Worm (Caenorhabditis elegans) whole organism, young adult: ENCODE data around the gene srbc-83.

Experiments
- B0035.1 ChIP-seq: sonication (generic microtip); optimal IDR thresholded peaks from 2 replicates; lab custom pipeline; 2016; ENCODE audit warnings: missing genetic modification characterization, mild to moderate bottlenecking, missing compliant biosample characterization, missing genotype, missing genetic modification reagents
- B0336.3 ChIP-seq: fragments of 200-800 bp; sonication (Bioruptor generic); IDR thresholded peaks from 2 replicates; pipeline ENCODE4 v1.3.6; 2022; ENCODE audit warnings: missing genetic modification characterization, missing compliant biosample characterization
- D2030.7 ChIP-seq: fragments of 200-800 bp; sonication (Bioruptor generic); IDR thresholded peaks from 2 replicates; pipeline ENCODE4 v1.3.6; 2022; ENCODE audit warnings: missing genetic modification reagents, missing genetic modification characterization, missing compliant biosample characterization
- F10E7.11 ChIP-seq: sonication (generic microtip); optimal IDR thresholded peaks from 2 replicates; lab custom pipeline; 2017; ENCODE audit warnings: mild to moderate bottlenecking, missing genetic modification characterization, moderate library complexity, missing compliant biosample characterization
- F37B4.10 ChIP-seq: fragments of 200-800 bp; sonication (Bioruptor generic); IDR thresholded peaks from 2 replicates; pipeline ENCODE4 v1.3.6; 2022; ENCODE audit warnings: missing genetic modification characterization, missing compliant biosample characterization
- F57C9.4 ChIP-seq: sonication (generic microtip); optimal IDR thresholded peaks from 2 replicates; lab custom pipeline; 2017; ENCODE audit warnings: mild to moderate bottlenecking, missing genetic modification characterization, missing compliant biosample characterization
- K11D2.4 ChIP-seq: fragments of 200-800 bp; sonication (Bioruptor generic); IDR thresholded peaks from 2 replicates; pipeline ENCODE4 v1.3.6; 2022; ENCODE audit warnings: missing genetic modification reagents, missing genetic modification characterization, missing compliant biosample characterization
- Y53F4B.3 ChIP-seq: fragments of 200-800 bp; sonication (Bioruptor generic); IDR thresholded peaks from 2 replicates; pipeline ENCODE4 v1.3.6; 2022; ENCODE audit warnings: missing genetic modification reagents, missing genetic modification characterization, missing compliant biosample characterization
- Y95B8A.8 ChIP-seq: fragments of 200-800 bp; sonication (Bioruptor generic); IDR thresholded peaks from 2 replicates; pipeline ENCODE4 v1.3.6; 2022; ENCODE audit warnings: missing genetic modification reagents, missing genetic modification characterization, missing compliant biosample characterization
- ama-1 ChIP-seq, 3 experiments: fragments of 150-350 bp in 1 of 3; sonication (generic microtip) in 2 of 3; optimal IDR thresholded peaks; 2 replicates each; lab custom pipeline; 2014 to 2018; ENCODE audit warnings: missing biosample characterization in 2 of 3, missing genetic modification characterization in 2 of 3, missing genetic modification reagents in 2 of 3
- atf-7 ChIP-seq: sonication (generic microtip); optimal IDR thresholded peaks from 2 replicates; lab custom pipeline; 2017; ENCODE audit warnings: mild to moderate bottlenecking, missing genetic modification characterization, missing compliant biosample characterization
- athp-1 ChIP-seq: sonication (generic microtip); optimal IDR thresholded peaks from 2 replicates; lab custom pipeline; 2017; ENCODE audit warnings: mild to moderate bottlenecking, missing genetic modification characterization, missing compliant biosample characterization
- attf-3 ChIP-seq: fragments of 200-800 bp; sonication (Bioruptor generic); conservative IDR thresholded peaks from 2 replicates; pipeline ENCODE4 v1.3.6; 2022; ENCODE audit warnings: missing genetic modification reagents, missing genetic modification characterization, missing compliant biosample characterization
- cebp-2 ChIP-seq: fragments of 200-800 bp; sonication (Bioruptor generic); IDR thresholded peaks from 2 replicates; pipeline ENCODE4 v1.3.6; 2022; ENCODE audit warnings: missing genetic modification characterization, missing compliant biosample characterization
- ceh-79 ChIP-seq: sonication (generic microtip); optimal IDR thresholded peaks from 2 replicates; lab custom pipeline; 2017; ENCODE audit warnings: mild to moderate bottlenecking, missing genetic modification characterization, missing compliant biosample characterization
- ceh-91 ChIP-seq: fragments of 200-800 bp; sonication (Bioruptor generic); IDR thresholded peaks from 2 replicates; pipeline ENCODE4 v1.3.6; 2022; ENCODE audit warnings: missing genetic modification reagents, missing genetic modification characterization, missing compliant biosample characterization
- chd-7 ChIP-seq: sonication (generic microtip); optimal IDR thresholded peaks from 2 replicates; lab custom pipeline; 2016; ENCODE audit warnings: mild to moderate bottlenecking, missing genetic modification characterization, moderate library complexity, missing compliant biosample characterization
- die-1 ChIP-seq: sonication (generic microtip); optimal IDR thresholded peaks from 2 replicates; lab custom pipeline; 2016; ENCODE audit warnings: missing genotype, mild to moderate bottlenecking, missing genetic modification characterization, missing compliant biosample characterization
- dpl-1 ChIP-seq: fragments of 150-350 bp; optimal IDR thresholded peaks from 2 replicates; lab custom pipeline; 2014; ENCODE audit warnings: missing biosample characterization, missing genetic modification reagents, missing genetic modification characterization
- egrh-3 ChIP-seq: fragments of 200-800 bp; sonication (Bioruptor generic); IDR thresholded peaks from 2 replicates; pipeline ENCODE4 v1.3.6; 2022; ENCODE audit warnings: missing genetic modification reagents, missing genetic modification characterization, missing compliant biosample characterization
- fkh-3 ChIP-seq: sonication (generic microtip); optimal IDR thresholded peaks from 2 replicates; lab custom pipeline; 2016; ENCODE audit warnings: mild to moderate bottlenecking, missing genetic modification characterization, missing compliant biosample characterization
- hrde-1 ChIP-seq: sonication (generic microtip); optimal IDR thresholded peaks from 2 replicates; lab custom pipeline; 2016; ENCODE audit warnings: missing genetic modification characterization, mild to moderate bottlenecking, missing compliant biosample characterization, moderate library complexity, missing genotype, missing genetic modification reagents, borderline replicate concordance
- lag-1 ChIP-seq: fragments of 200-800 bp; sonication (Bioruptor generic); IDR thresholded peaks from 2 replicates; pipeline ENCODE4 v1.3.6; 2022; ENCODE audit warnings: missing genetic modification reagents, missing genetic modification characterization, missing compliant biosample characterization
- lin-26 ChIP-seq: fragments of 200-800 bp; sonication (Bioruptor generic); IDR thresholded peaks from 2 replicates; pipeline ENCODE4 v1.3.6; 2022; ENCODE audit warnings: missing genetic modification reagents, missing genetic modification characterization, missing compliant biosample characterization
- lsy-27 ChIP-seq: sonication (generic microtip); optimal IDR thresholded peaks from 2 replicates; lab custom pipeline; 2017; ENCODE audit warnings: missing genetic modification characterization, mild to moderate bottlenecking, missing compliant biosample characterization, antibody characterized with exemption, missing genotype, borderline replicate concordance; ENCODE audit not compliant: insufficient read depth
- madf-8 ChIP-seq: fragments of 200-800 bp; sonication (Bioruptor generic); conservative IDR thresholded peaks from 2 replicates; pipeline ENCODE4 v1.3.6; 2022; ENCODE audit warnings: missing genetic modification reagents, missing genetic modification characterization, missing compliant biosample characterization
- nhr-27 ChIP-seq: fragments of 200-800 bp; sonication (Bioruptor generic); optimal IDR thresholded peaks from 2 replicates; lab custom pipeline; 2018; ENCODE audit warnings: mild to moderate bottlenecking, missing genetic modification characterization, moderate library complexity, missing compliant biosample characterization
- nhr-80 ChIP-seq: sonication (generic microtip); optimal IDR thresholded peaks from 2 replicates; lab custom pipeline; 2016; ENCODE audit warnings: missing genetic modification characterization, missing compliant biosample characterization
- pha-4 ChIP-seq: fragments of 150-350 bp; sonication (generic microtip); optimal IDR thresholded peaks from 2 replicates; lab custom pipeline; 2014; ENCODE audit warnings: missing biosample characterization, missing genetic modification reagents, missing genetic modification characterization
- repo-1 ChIP-seq: sonication (generic microtip); optimal IDR thresholded peaks from 2 replicates; lab custom pipeline; 2017; ENCODE audit warnings: mild to moderate bottlenecking, missing genetic modification characterization, missing compliant biosample characterization
- sdz-38 ChIP-seq: sonication (generic microtip); optimal IDR thresholded peaks from 2 replicates; lab custom pipeline; 2016; ENCODE audit warnings: missing genotype, missing genetic modification characterization, missing compliant biosample characterization
- snpc-4 ChIP-seq, 5 experiments: fragments of 150-350 bp in 1 of 5; sonication (generic microtip) in 4 of 5; optimal IDR thresholded peaks; 2 replicates each; lab custom pipeline; 2014 to 2018; ENCODE audit warnings: missing genetic modification characterization in 5 of 5, missing biosample characterization in 3 of 5, antibody characterized with exemption in 2 of 5, mild to moderate bottlenecking in 2 of 5, missing compliant biosample characterization in 2 of 5, missing genotype in 2 of 5, moderate library complexity in 2 of 5, missing genetic modification reagents in 1 of 5
- sptf-2 ChIP-seq: fragments of 200-800 bp; sonication (Bioruptor generic); optimal IDR thresholded peaks from 2 replicates; lab custom pipeline; 2018; ENCODE audit warnings: mild to moderate bottlenecking, missing genetic modification characterization, missing compliant biosample characterization
- tlf-1 ChIP-seq: fragments of 200-800 bp; sonication (Bioruptor generic); optimal IDR thresholded peaks from 2 replicates; lab custom pipeline; 2018; ENCODE audit warnings: mild to moderate bottlenecking, missing genetic modification characterization, missing compliant biosample characterization
- unc-130 ChIP-seq: sonication (generic microtip); optimal IDR thresholded peaks from 2 replicates; lab custom pipeline; 2016; ENCODE audit warnings: missing genetic modification reagents, missing genetic modification characterization, missing compliant biosample characterization
- unc-62 ChIP-seq: fragments of 150-350 bp; optimal IDR thresholded peaks from 2 replicates; lab custom pipeline; 2014; ENCODE audit warnings: missing biosample characterization, missing genetic modification reagents, missing genetic modification characterization
- zim-3 ChIP-seq: sonication (generic microtip); optimal IDR thresholded peaks from 2 replicates; lab custom pipeline; 2017; ENCODE audit warnings: mild to moderate bottlenecking, missing genetic modification characterization, moderate library complexity, missing compliant biosample characterization
- ztf-18 ChIP-seq: sonication (generic microtip); optimal IDR thresholded peaks from 2 replicates; lab custom pipeline; 2016; ENCODE audit warnings: missing genotype, mild to moderate bottlenecking, missing genetic modification characterization, missing compliant biosample characterization
- ztf-22 ChIP-seq: fragments of 200-800 bp; sonication (Bioruptor generic); optimal IDR thresholded peaks from 2 replicates; lab custom pipeline; 2018; ENCODE audit warnings: mild to moderate bottlenecking, missing genetic modification characterization, moderate library complexity, missing compliant biosample characterization
- ztf-26 ChIP-seq: sonication (generic microtip); optimal IDR thresholded peaks from 2 replicates; lab custom pipeline; 2017; ENCODE audit warnings: missing genetic modification characterization, missing compliant biosample characterization
- ztf-3 ChIP-seq: fragments of 200-800 bp; sonication (Bioruptor generic); optimal IDR thresholded peaks from 2 replicates; lab custom pipeline; 2018; ENCODE audit warnings: mild to moderate bottlenecking, missing genetic modification characterization, missing compliant biosample characterization

The srbc-83 gene

ce11 chrV:16258142-16258541 is 39.0 kb upstream of the srbc-83 start, which contains the start of gene nhr-218:
TSS of gene nhr-218 (plus strand) at chrV:16258442.
- TF ChIP-seq Y95B8A.8 (GFP tag; lab: Robert Waterston, UW) (no peak), lsy-27 (no peak), atf-7 (tag; lab: Kevin White, UChicago) (no peak), ztf-22 (GFP tag; lab: Kevin White, UChicago) (no peak), F37B4.10 (no peak), cebp-2 (GFP tag; lab: Robert Waterston, UW) (no peak), K11D2.4 (GFP tag; lab: Robert Waterston, UW) (no peak), B0336.3 (GFP tag; lab: Robert Waterston, UW) (no peak), nhr-27 (tag; lab: Kevin White, UChicago) (no peak), chd-7 (tag; lab: Kevin White, UChicago) (no peak), ama-1 (optimal IDR thresholded peaks at IDR 0.05; lab: Kevin White, UChicago) (no peak), ama-1 (GFP tag; optimal IDR thresholded peaks at IDR 0.05; lab: Kevin White, UChicago) (no peak), ztf-3 (GFP tag; lab: Kevin White, UChicago) (no peak), sdz-38 (tag; lab: Kevin White, UChicago) (no peak)
- TF ChIP-seq, all 124 proteins: peak for 0

DNA sequence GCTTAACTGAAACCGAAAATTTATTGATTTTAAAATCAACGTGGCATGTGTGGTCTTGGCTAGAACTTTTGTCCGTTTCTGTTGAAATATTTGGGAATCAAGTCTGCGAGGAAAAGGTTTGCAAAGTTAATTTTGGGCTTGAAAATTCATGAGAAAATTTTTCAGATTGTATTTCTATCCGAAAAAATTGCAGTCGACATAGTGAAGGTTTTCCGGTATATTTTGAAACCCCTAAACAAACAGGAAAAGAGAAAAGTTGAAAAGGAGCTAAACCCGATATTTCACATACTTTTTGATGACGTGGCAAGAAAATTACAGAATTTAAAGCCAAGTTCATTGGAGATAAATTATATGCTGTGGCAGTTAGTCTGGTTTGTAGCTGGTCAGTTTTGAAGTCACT is 37.5 kb upstream of the srbc-83 start, which contains the start of gene nhr-127:
TSS of gene nhr-127 (plus strand) at position 301 of the 400 bp plus-strand sequence.
- TF ChIP-seq egrh-3 (GFP tag; lab: Robert Waterston, UW) (no peak), ztf-18 (tag; lab: Kevin White, UChicago) (no peak), F37B4.10 (no peak), cebp-2 (GFP tag; lab: Robert Waterston, UW) (no peak), hrde-1 (no peak), nhr-80 (tag; lab: Kevin White, UChicago) (no peak)

DNA sequence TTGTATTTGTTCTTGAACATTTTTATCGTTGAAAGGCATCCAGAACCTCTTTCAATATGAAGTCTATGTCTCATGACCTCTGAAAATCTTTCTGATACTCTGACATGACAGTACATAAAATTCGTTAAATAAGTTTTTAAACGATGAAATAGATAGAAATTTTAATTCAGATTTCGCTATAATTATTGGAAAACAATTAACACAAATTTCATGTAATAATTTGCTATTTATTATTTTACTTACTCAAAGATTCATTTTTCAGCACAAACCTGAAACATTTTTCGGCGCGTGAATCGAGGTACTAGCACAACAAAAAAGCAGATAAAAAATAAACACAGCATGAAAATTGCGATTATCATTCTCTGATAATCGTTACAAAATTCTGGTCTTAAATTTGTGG is 30.7 kb upstream of the srbc-83 start, which contains the start of gene T13F3.4:
TSS of gene T13F3.4 (minus strand) at position 101 of the 400 bp plus-strand sequence.
- TF ChIP-seq die-1 (tag; lab: Kevin White, UChicago) (no peak), F57C9.4 (tag; lab: Kevin White, UChicago) (no peak), dpl-1 (GFP tag; lab: Kevin White, UChicago) (no peak), hrde-1 (no peak), B0035.1 (tag; lab: Kevin White, UChicago) (no peak), snpc-4 (GFP tag; optimal IDR thresholded peaks at IDR 0.05; lab: Kevin White, UChicago) (no peak), snpc-4 (tag; optimal IDR thresholded peaks at IDR 0.05; lab: Kevin White, UChicago) (no peak), lin-26 (GFP tag; lab: Robert Waterston, UW) (no peak), madf-8 (GFP tag; lab: Robert Waterston, UW) (no peak), sptf-2 (no peak), fkh-3 (no peak), ztf-26 (tag; lab: Kevin White, UChicago) (no peak), Y53F4B.3 (no peak), repo-1 (tag; lab: Kevin White, UChicago) (no peak), ceh-91 (GFP tag; lab: Robert Waterston, UW) (no peak)

DNA sequence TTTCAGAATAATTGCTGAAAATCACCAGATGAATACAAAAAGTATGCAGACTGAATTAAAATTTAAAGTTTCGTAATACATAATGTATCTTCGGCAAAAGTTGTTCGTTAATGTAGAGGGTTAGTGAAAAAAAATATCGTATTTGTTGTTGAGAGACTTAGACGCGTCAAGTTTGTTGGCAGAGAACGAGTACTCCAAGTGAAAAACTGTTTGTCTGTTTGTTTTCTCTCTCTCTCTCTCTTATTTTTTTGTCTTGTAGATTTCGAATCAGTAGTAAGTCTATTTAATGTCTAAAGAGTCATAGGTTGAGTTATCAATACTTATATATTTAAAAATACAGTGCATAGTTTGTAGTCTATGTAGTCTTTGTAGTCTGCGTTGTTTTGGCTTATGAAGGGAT is 27.6 kb upstream of the srbc-83 start, which contains the start of the genes fbxa-2 and T13F3.8:
TSS of gene fbxa-2 (minus strand) at position 101 of the 400 bp plus-strand sequence.
TSS of gene T13F3.8 (plus strand) at position 245 of the 400 bp plus-strand sequence.
- no peak for TF ChIP-seq zim-3 (tag; lab: Kevin White, UChicago)
- TF ChIP-seq D2030.7 = no peak
- no peak for TF ChIP-seq tlf-1 (GFP tag; lab: Kevin White, UChicago)
- no peak for TF ChIP-seq ceh-91 (GFP tag; lab: Robert Waterston, UW)
- no peak for TF ChIP-seq die-1 (tag; lab: Kevin White, UChicago)
- no peak for TF ChIP-seq unc-130 (GFP tag; lab: Kevin White, UChicago)
- no peak for TF ChIP-seq athp-1 (tag; lab: Kevin White, UChicago)
- TF ChIP-seq lag-1 (GFP tag; lab: Robert Waterston, UW) = no peak
- no peak for TF ChIP-seq attf-3 (GFP tag; lab: Robert Waterston, UW)
- TF ChIP-seq F10E7.11 (tag; lab: Kevin White, UChicago) = no peak
- no peak for TF ChIP-seq unc-62
- no peak for TF ChIP-seq pha-4 (tag; lab: Kevin White, UChicago)
- no peak for TF ChIP-seq ceh-79
